Fruit fly (Drosophila melanogaster) whole organism, embryonic: ENCODE measurements around the gene CG44001.
A peak's percentile ranks its signal among the peaks of the same experiment; 100 is the strongest.

Experiments used
- Bgb ChIP-seq: fragments of 200-800 bp; sonication (Bioruptor generic); IDR thresholded peaks from 2 replicates; pipeline ENCODE4 v1.3.6; 2022; ENCODE audit warnings: missing biosample characterization, missing genetic modification characterization; ENCODE audit not compliant: partially characterized antibody
- CG10979 ChIP-seq: fragments of 200-800 bp; sonication (Bioruptor generic); optimal IDR thresholded peaks from 2 replicates; lab custom pipeline; 2018; ENCODE audit warnings: missing biosample characterization, mild to moderate bottlenecking, missing genetic modification characterization, moderate library complexity
- CG11504 ChIP-seq: fragments of 200-800 bp; sonication (Bioruptor generic); optimal IDR thresholded peaks from 3 replicates; lab custom pipeline; 2019; ENCODE audit warnings: missing biosample characterization, mild to moderate bottlenecking, missing genetic modification characterization, moderate library complexity
- CG12071 ChIP-seq: fragments of 200-800 bp; sonication (Bioruptor generic); optimal IDR thresholded peaks from 3 replicates; lab custom pipeline; 2018; ENCODE audit warnings: missing biosample characterization, mild to moderate bottlenecking, missing genetic modification characterization
- CG14050 ChIP-seq: fragments of 200-800 bp; sonication (Bioruptor generic); IDR thresholded peaks from 3 replicates; pipeline ENCODE4 v1.3.6; 2022; ENCODE audit warnings: missing biosample characterization, missing genetic modification characterization
- CG16813 ChIP-seq: fragments of 200-800 bp; sonication (Bioruptor generic); IDR thresholded peaks from 3 replicates; pipeline ENCODE4 v1.3.6; 2022; ENCODE audit warnings: missing biosample characterization, missing genetic modification characterization; ENCODE audit not compliant: partially characterized antibody
- CG17361 ChIP-seq: fragments of 200-800 bp; sonication (Bioruptor generic); IDR thresholded peaks from 3 replicates; pipeline ENCODE4 v1.3.6; 2022; ENCODE audit warnings: missing biosample characterization, missing genetic modification characterization
- CG17568 ChIP-seq: fragments of 200-800 bp; sonication (Bioruptor generic); optimal IDR thresholded peaks from 2 replicates; lab custom pipeline; 2018; ENCODE audit warnings: missing biosample characterization, mild to moderate bottlenecking, missing genetic modification characterization, moderate library complexity
- CG1832 ChIP-seq: fragments of 200-800 bp; sonication (Bioruptor generic); optimal IDR thresholded peaks from 2 replicates; lab custom pipeline; 2017; ENCODE audit warnings: missing biosample characterization, mild to moderate bottlenecking, missing genetic modification characterization, inconsistent platforms
- CG30020 ChIP-seq: fragments of 200-800 bp; optimal IDR thresholded peaks from 2 replicates; lab custom pipeline; 2019; ENCODE audit warnings: missing biosample characterization, mild to moderate bottlenecking, missing genetic modification characterization, moderate library complexity
- CG33213 ChIP-seq: fragments of 200-800 bp; sonication (Bioruptor generic); optimal IDR thresholded peaks from 3 replicates; lab custom pipeline; 2016; ENCODE audit warnings: missing biosample characterization, missing genetic modification characterization
- CG43689 ChIP-seq: fragments of 200-800 bp; sonication (Bioruptor generic); IDR thresholded peaks from 2 replicates; pipeline ENCODE4 v1.3.6; 2022; ENCODE audit warnings: missing biosample characterization, missing genetic modification characterization
- CG4730 ChIP-seq: fragments of 200-800 bp; sonication (Bioruptor generic); IDR thresholded peaks from 2 replicates; pipeline ENCODE4 v1.3.6; 2022; ENCODE audit warnings: missing biosample characterization, missing genetic modification characterization
- CG6272 ChIP-seq: fragments of 200-800 bp; sonication (Bioruptor generic); IDR thresholded peaks from 2 replicates; pipeline ENCODE4 v1.3.6; 2022; ENCODE audit warnings: missing biosample characterization, missing genetic modification characterization
- CG7372 ChIP-seq: fragments of 200-800 bp; sonication (Bioruptor generic); IDR thresholded peaks from 2 replicates; pipeline ENCODE4 v1.3.6; 2022; ENCODE audit warnings: missing biosample characterization, missing genetic modification characterization
- CG9817 ChIP-seq: fragments of 200-800 bp; sonication (Bioruptor generic); optimal IDR thresholded peaks from 2 replicates; lab custom pipeline; 2018; ENCODE audit warnings: missing biosample characterization, mild to moderate bottlenecking, missing genetic modification characterization, moderate library complexity
- CG9876 ChIP-seq: fragments of 200-800 bp; sonication (Bioruptor generic); optimal IDR thresholded peaks from 2 replicates; lab custom pipeline; 2016; ENCODE audit warnings: missing biosample characterization, missing genetic modification characterization
- CkIIα-i1 ChIP-seq: fragments of 200-800 bp; sonication (Bioruptor generic); IDR thresholded peaks from 2 replicates; pipeline ENCODE4 v1.3.6; 2022; ENCODE audit warnings: missing biosample characterization, missing genetic modification characterization
- Dbx ChIP-seq: fragments of 200-800 bp; sonication (Bioruptor generic); IDR thresholded peaks from 3 replicates; pipeline ENCODE4 v1.3.6; 2022; ENCODE audit warnings: missing biosample characterization, missing genetic modification characterization
- Dek ChIP-seq: fragments of 200-800 bp; sonication (Bioruptor generic); optimal IDR thresholded peaks from 3 replicates; lab custom pipeline; 2019; ENCODE audit warnings: missing biosample characterization, mild to moderate bottlenecking, missing genetic modification characterization, moderate library complexity
- Eip74EF ChIP-seq, 2 experiments: fragments of 200-800 bp in 1 of 2; fragments of >200 bp in 1 of 2; sonication (Bioruptor generic) in 1 of 2; optimal IDR thresholded peaks; 2 replicates each; lab custom pipeline; 2017 to 2019; ENCODE audit warnings: missing biosample characterization in 2 of 2, missing genetic modification characterization in 2 of 2, mild to moderate bottlenecking in 1 of 2, moderate library complexity in 1 of 2
- Fer2 ChIP-seq: fragments of 200-800 bp; sonication (Bioruptor generic); optimal IDR thresholded peaks from 2 replicates; lab custom pipeline; 2018; ENCODE audit warnings: missing biosample characterization, mild to moderate bottlenecking, missing genetic modification characterization, moderate library complexity
- Hr3 ChIP-seq: fragments of 200-800 bp; sonication (Bioruptor generic); optimal IDR thresholded peaks from 3 replicates; lab custom pipeline; 2016; ENCODE audit warnings: missing biosample characterization, missing genetic modification characterization
- MTF-1 ChIP-seq: fragments of 200-800 bp; sonication (Bioruptor generic); optimal IDR thresholded peaks from 2 replicates; lab custom pipeline; 2018; ENCODE audit warnings: missing biosample characterization, mild to moderate bottlenecking, missing genetic modification characterization, borderline replicate concordance
- NC2α ChIP-seq: fragments of 200-800 bp; sonication (Bioruptor generic); optimal IDR thresholded peaks from 2 replicates; lab custom pipeline; 2016; ENCODE audit warnings: missing biosample characterization, missing genetic modification characterization
- Nf-YA ChIP-seq: fragments of 200-800 bp; sonication (Bioruptor generic); IDR thresholded peaks from 2 replicates; pipeline ENCODE4 v1.3.6; 2022; ENCODE audit warnings: missing biosample characterization, missing genetic modification characterization
- Nf-YB ChIP-seq: fragments of 200-800 bp; sonication (Bioruptor generic); optimal IDR thresholded peaks from 3 replicates; lab custom pipeline; 2019; ENCODE audit warnings: missing biosample characterization, mild to moderate bottlenecking, missing genetic modification characterization, moderate library complexity
- Sin3A ChIP-seq: fragments of >200 bp; optimal IDR thresholded peaks from 2 replicates; lab custom pipeline; 2018
- Sox102F ChIP-seq: fragments of 200-800 bp; sonication (Bioruptor generic); optimal IDR thresholded peaks from 2 replicates; lab custom pipeline; 2018; ENCODE audit warnings: missing biosample characterization, mild to moderate bottlenecking, missing genetic modification characterization, moderate library complexity
- Sry-β ChIP-seq: fragments of 200-800 bp; sonication (Bioruptor generic); optimal IDR thresholded peaks from 2 replicates; lab custom pipeline; 2018; ENCODE audit warnings: missing biosample characterization, mild to moderate bottlenecking, missing genetic modification characterization, moderate library complexity
- Ssrp ChIP-seq: fragments of 200-800 bp; sonication (Bioruptor generic); optimal IDR thresholded peaks from 2 replicates; lab custom pipeline; 2018; ENCODE audit warnings: missing biosample characterization, mild to moderate bottlenecking, missing genetic modification characterization, moderate library complexity
- Stat92E ChIP-seq, 3 experiments: fragments of >200 bp in 2 of 3; fragments of 200-800 bp in 1 of 3; sonication (Bioruptor generic) in 1 of 3; optimal IDR thresholded peaks; 2 replicates each; lab custom pipeline; 2017 to 2019; ENCODE audit warnings: missing biosample characterization in 3 of 3, missing genetic modification characterization in 3 of 3, mild to moderate bottlenecking in 1 of 3, moderate library complexity in 1 of 3
- ab ChIP-seq: fragments of 200-800 bp; sonication (Bioruptor generic); optimal IDR thresholded peaks from 2 replicates; lab custom pipeline; 2016; ENCODE audit warnings: missing biosample characterization, missing genetic modification characterization
- ash1 ChIP-seq: fragments of 200-800 bp; sonication (Bioruptor generic); optimal IDR thresholded peaks from 2 replicates; lab custom pipeline; 2018; ENCODE audit warnings: missing biosample characterization, mild to moderate bottlenecking, missing genetic modification characterization
- ato ChIP-seq: fragments of 200-800 bp; sonication (Bioruptor generic); IDR thresholded peaks from 2 replicates; pipeline ENCODE4 v1.3.6; 2022; ENCODE audit warnings: missing biosample characterization, missing genetic modification characterization; ENCODE audit not compliant: partially characterized antibody
- cad ChIP-seq: fragments of >200 bp; optimal IDR thresholded peaks from 2 replicates; lab custom pipeline; 2017; ENCODE audit warnings: missing biosample characterization, missing genetic modification characterization
- crol ChIP-seq: fragments of 200-800 bp; sonication (Bioruptor generic); IDR thresholded peaks from 2 replicates; pipeline ENCODE4 v1.3.6; 2022; ENCODE audit warnings: missing biosample characterization, missing genetic modification characterization
- danr ChIP-seq: fragments of 200-800 bp; sonication (Bioruptor generic); IDR thresholded peaks from 2 replicates; pipeline ENCODE4 v1.3.6; 2022; ENCODE audit warnings: missing biosample characterization, missing genetic modification characterization
- disco-r ChIP-seq: fragments of 200-800 bp; sonication (Bioruptor generic); optimal IDR thresholded peaks from 2 replicates; lab custom pipeline; 2016; ENCODE audit warnings: missing biosample characterization, missing genetic modification characterization
- inv ChIP-seq: fragments of 200-800 bp; sonication (Bioruptor generic); IDR thresholded peaks from 2 replicates; pipeline ENCODE4 v1.3.6; 2022; ENCODE audit warnings: missing biosample characterization, missing genetic modification characterization; ENCODE audit not compliant: partially characterized antibody
- jing ChIP-seq: fragments of 200-800 bp; sonication (Bioruptor generic); optimal IDR thresholded peaks from 2 replicates; lab custom pipeline; 2018; ENCODE audit warnings: missing biosample characterization, mild to moderate bottlenecking, missing genetic modification characterization
- kah ChIP-seq: fragments of 200-800 bp; sonication (Bioruptor generic); optimal IDR thresholded peaks from 2 replicates; lab custom pipeline; 2018; ENCODE audit warnings: missing biosample characterization, mild to moderate bottlenecking, missing genetic modification characterization
- lmd ChIP-seq: fragments of 200-800 bp; sonication (Bioruptor generic); IDR thresholded peaks from 2 replicates; pipeline ENCODE4 v1.3.6; 2022; ENCODE audit warnings: missing biosample characterization, missing genetic modification characterization
- mam ChIP-seq: fragments of 200-800 bp; sonication (Bioruptor generic); optimal IDR thresholded peaks from 3 replicates; lab custom pipeline; 2016; ENCODE audit warnings: missing biosample characterization, missing genetic modification characterization
- pfk ChIP-seq: fragments of 200-800 bp; sonication (Bioruptor generic); optimal IDR thresholded peaks from 2 replicates; lab custom pipeline; 2018; ENCODE audit warnings: missing biosample characterization, mild to moderate bottlenecking, missing genetic modification characterization, moderate library complexity
- salm ChIP-seq: fragments of 200-800 bp; sonication (Bioruptor generic); optimal IDR thresholded peaks from 2 replicates; lab custom pipeline; 2018; ENCODE audit warnings: missing biosample characterization, mild to moderate bottlenecking, missing genetic modification characterization
- schlank ChIP-seq: fragments of 200-800 bp; sonication (Bioruptor generic); optimal IDR thresholded peaks from 2 replicates; lab custom pipeline; 2018; ENCODE audit warnings: missing biosample characterization, mild to moderate bottlenecking, missing genetic modification characterization
- sqz ChIP-seq: fragments of 200-800 bp; sonication (Bioruptor generic); optimal IDR thresholded peaks from 3 replicates; lab custom pipeline; 2018; ENCODE audit warnings: missing biosample characterization, mild to moderate bottlenecking, missing genetic modification characterization
- trh ChIP-seq: fragments of 200-800 bp; sonication (Bioruptor generic); optimal IDR thresholded peaks from 2 replicates; lab custom pipeline; 2016; ENCODE audit warnings: missing biosample characterization, missing genetic modification characterization
- zen2 ChIP-seq: fragments of 200-800 bp; sonication (Bioruptor generic); IDR thresholded peaks from 3 replicates; pipeline ENCODE4 v1.3.6; 2022; ENCODE audit warnings: missing biosample characterization, missing genetic modification characterization; ENCODE audit not compliant: partially characterized antibody

The CG44001 gene

dm6 chr2L:5054953-5055352 is 11.9 kb downstream of the CG44001 start, which contains the start of the genes CG14036 and His3.3A (continued):
- TF ChIP-seq Stat92E (GFP tag; optimal IDR thresholded peaks at IDR 0.05; lab: Kevin White, UChicago) (no peak), kah (no peak), CG6272 (GFP tag; lab: Robert Waterston, UW) (no peak), CG14050 (GFP tag; lab: Robert Waterston, UW) (no peak), disco-r (GFP tag; lab: Kevin White, UChicago) (no peak), lmd (GFP tag; lab: Robert Waterston, UW) (no peak), Sin3A (peak; percentile 46), mam (GFP tag; lab: Kevin White, UChicago) (no peak), jing (GFP tag; lab: Kevin White, UChicago) (no peak), Fer2 (no peak), pfk (GFP tag; lab: Kevin White, UChicago) (no peak), Sox102F (GFP tag; lab: Kevin White, UChicago) (no peak), Sry-β (GFP tag; lab: Kevin White, UChicago) (peak; percentile 1), CG43689 (GFP tag; lab: Robert Waterston, UW) (no peak), CG17361 (peak; percentile 40; the same call in 1 of the 3 replicates), CG33213 (GFP tag; lab: Kevin White, UChicago) (no peak), Ssrp (tag; lab: Kevin White, UChicago) (no peak), CG10979 (no peak), schlank (no peak), MTF-1 (GFP tag; lab: Kevin White, UChicago) (no peak), ato (GFP tag; lab: Robert Waterston, UW) (0 out of 2 replicates have a peak, but pooled peaks have one; percentile 25), CG11504 (tag; lab: Kevin White, UChicago) (peak; percentile 18), trh (GFP tag; lab: Kevin White, UChicago) (no peak), CG17568 (no peak), zen2 (GFP tag; lab: Robert Waterston, UW) (peak; percentile 52; the same call in 2 of the 3 replicates), CG4730 (GFP tag; lab: Robert Waterston, UW) (no peak), Dbx (0 out of 3 replicates have a peak, but pooled peaks have one; percentile 18), NC2α (no peak), CG9876 (GFP tag; lab: Kevin White, UChicago) (no peak), crol (GFP tag; lab: Robert Waterston, UW) (peak; percentile 98), Eip74EF (GFP tag; optimal IDR thresholded peaks at IDR 0.05; lab: Kevin White, UChicago) (no peak), Dek (no peak), CG30020 (tag; lab: Kevin White, UChicago) (peak; percentile 92), CG16813 (peak; percentile 69), danr (GFP tag; lab: Robert Waterston, UW) (no peak), ash1 (GFP tag; lab: Kevin White, UChicago) (peak; percentile 13), Nf-YB (GFP tag; lab: Kevin White, UChicago) (no peak), CG1832 (GFP tag; lab: Kevin White, UChicago) (no peak), CG12071 (GFP tag; lab: Kevin White, UChicago) (no peak), CG7372 (GFP tag; lab: Robert Waterston, UW) (no peak), salm (tag; lab: Kevin White, UChicago) (no peak), Nf-YA (GFP tag; lab: Robert Waterston, UW) (no peak), CkIIα-i1 (GFP tag; lab: Robert Waterston, UW) (no peak), Bgb (GFP tag; lab: Robert Waterston, UW) (peak; percentile 75), CG9817 (tag; lab: Kevin White, UChicago) (peak; percentile 11), sqz (no peak), ab (no peak), Hr3 (GFP tag; lab: Kevin White, UChicago) (no peak), inv (peak; percentile 43; the same call in 1 of the 2 replicates), cad (GFP tag; lab: Kevin White, UChicago) (no peak)
